Worm (Caenorhabditis elegans): Measurements from ENCODE around the gene ZC250.2.
A peak's percentile ranks its signal among the peaks of the same experiment; 100 is the strongest.

ZC250.2 gene

ce11 chrV:5792031-5792430 lies at the start of gene ZC250.2:
TSS of gene ZC250.2 (plus strand) at chrV:5792331.
- no peak for TF ChIP-seq ztf-29 (GFP tag; IDR thresholded peaks at IDR 0.05)
- TF ChIP-seq med-1 (GFP tag; optimal IDR thresholded peaks at IDR 0.05; ENCODE audit: insufficient read depth): no peak
- no peak for TF ChIP-seq cog-1 (tag; optimal IDR thresholded peaks at IDR 0.05)
- no peak for TF ChIP-seq tab-1 (GFP tag; IDR thresholded peaks at IDR 0.05)
- no peak for TF ChIP-seq ztf-23 (GFP tag; IDR thresholded peaks at IDR 0.05)
- no peak for TF ChIP-seq ref-1 (GFP tag; conservative IDR thresholded peaks at IDR 0.05)
- no peak for TF ChIP-seq T22C8.4 (GFP tag; IDR thresholded peaks at IDR 0.05)
- no peak for TF ChIP-seq flt-1 (GFP tag; IDR thresholded peaks at IDR 0.05)
- TF ChIP-seq klf-2 (GFP tag; conservative IDR thresholded peaks at IDR 0.05): no peak

- TF ChIP-seq klf-2 (GFP tag; conservative IDR thresholded peaks at IDR 0.05) (no peak), med-1 (GFP tag; optimal IDR thresholded peaks at IDR 0.05; ENCODE audit: insufficient read depth) (no peak), ztf-29 (GFP tag; IDR thresholded peaks at IDR 0.05) (no peak), flt-1 (GFP tag; IDR thresholded peaks at IDR 0.05) (no peak), tab-1 (GFP tag; IDR thresholded peaks at IDR 0.05) (no peak), T22C8.4 (GFP tag; IDR thresholded peaks at IDR 0.05) (no peak), ref-1 (GFP tag; conservative IDR thresholded peaks at IDR 0.05) (no peak), ztf-23 (GFP tag; IDR thresholded peaks at IDR 0.05) (no peak), cog-1 (tag; optimal IDR thresholded peaks at IDR 0.05) (no peak)
Measured at ce11 chrV:5746237-5746636, 45.9 kb upstream of the ZC250.2 start.

ce11 chrV:5747519-5747918 lies 44.6 kb upstream of the ZC250.2 start, which contains the start of gene acds-10:
TSS of gene acds-10 (plus strand) at chrV:5747819.
- TF ChIP-seq ztf-29 (GFP tag; IDR thresholded peaks at IDR 0.05) (no peak), T22C8.4 (GFP tag; IDR thresholded peaks at IDR 0.05) (no peak)

ce11 chrV:5753432-5753831 lies 38.7 kb upstream of the ZC250.2 start, which contains the start of gene pgph-1:
TSS of gene pgph-1 (minus strand) at chrV:5753532.
- TF ChIP-seq klf-2 (GFP tag; conservative IDR thresholded peaks at IDR 0.05): no peak
- TF ChIP-seq cog-1 (tag; optimal IDR thresholded peaks at IDR 0.05): no peak
- TF ChIP-seq ztf-29 (GFP tag; IDR thresholded peaks at IDR 0.05): no peak
- TF ChIP-seq ztf-23 (GFP tag; IDR thresholded peaks at IDR 0.05): no peak
- TF ChIP-seq flt-1 (GFP tag; IDR thresholded peaks at IDR 0.05): no peak
- no peak for TF ChIP-seq tab-1 (GFP tag; IDR thresholded peaks at IDR 0.05)
- no peak for TF ChIP-seq ref-1 (GFP tag; conservative IDR thresholded peaks at IDR 0.05)
- TF ChIP-seq T22C8.4 (GFP tag; IDR thresholded peaks at IDR 0.05): no peak
- no peak for TF ChIP-seq med-1 (GFP tag; optimal IDR thresholded peaks at IDR 0.05; ENCODE audit: insufficient read depth)

- TF ChIP-seq ref-1 (GFP tag; conservative IDR thresholded peaks at IDR 0.05): peak; percentile 42; the same call in 1 of the 2 replicates
Measured at ce11 chrV:5755203-5755693, 36.9 kb upstream of the ZC250.2 start, which contains the start of gene K09H11.11. TSS of gene K09H11.11 (minus strand) at chrV:5755253.

- TF ChIP-seq ztf-23 (GFP tag; IDR thresholded peaks at IDR 0.05): no peak
- no peak for TF ChIP-seq med-1 (GFP tag; optimal IDR thresholded peaks at IDR 0.05; ENCODE audit: insufficient read depth)
Measured at ce11 chrV:5756193-5756592, 35.9 kb upstream of the ZC250.2 start, which contains the start of gene C53A3.3. TSS of gene C53A3.3 (plus strand) at chrV:5756493.

ce11 chrV:5758780-5759179 lies 33.4 kb upstream of the ZC250.2 start, which contains the start of gene C53A3.4:
TSS of gene C53A3.4 (minus strand) at chrV:5758880.
- TF ChIP-seq T22C8.4 (GFP tag; IDR thresholded peaks at IDR 0.05) (no peak), tab-1 (GFP tag; IDR thresholded peaks at IDR 0.05) (no peak), klf-2 (GFP tag; conservative IDR thresholded peaks at IDR 0.05) (no peak), med-1 (GFP tag; optimal IDR thresholded peaks at IDR 0.05; ENCODE audit: insufficient read depth) (no peak), ref-1 (GFP tag; conservative IDR thresholded peaks at IDR 0.05) (no peak), cog-1 (tag; optimal IDR thresholded peaks at IDR 0.05) (no peak), flt-1 (GFP tag; IDR thresholded peaks at IDR 0.05) (no peak), ztf-23 (GFP tag; IDR thresholded peaks at IDR 0.05) (no peak), ztf-29 (GFP tag; IDR thresholded peaks at IDR 0.05) (no peak)

- no peak for TF ChIP-seq klf-2 (GFP tag; conservative IDR thresholded peaks at IDR 0.05)
- no peak for TF ChIP-seq ztf-23 (GFP tag; IDR thresholded peaks at IDR 0.05)
- no peak for TF ChIP-seq med-1 (GFP tag; optimal IDR thresholded peaks at IDR 0.05; ENCODE audit: insufficient read depth)
- TF ChIP-seq flt-1 (GFP tag; IDR thresholded peaks at IDR 0.05): no peak
- no peak for TF ChIP-seq tab-1 (GFP tag; IDR thresholded peaks at IDR 0.05)
- no peak for TF ChIP-seq ref-1 (GFP tag; conservative IDR thresholded peaks at IDR 0.05)
Measured at ce11 chrV:5760132-5760531, 32.0 kb upstream of the ZC250.2 start, which contains the start of gene C53A3.1. TSS of gene C53A3.1 (minus strand) at chrV:5760232.

- no peak for TF ChIP-seq tab-1 (GFP tag; IDR thresholded peaks at IDR 0.05)
- no peak for TF ChIP-seq cog-1 (tag; optimal IDR thresholded peaks at IDR 0.05)
Measured at ce11 chrV:5763787-5764186, 28.3 kb upstream of the ZC250.2 start, which contains the start of gene pgph-3. TSS of gene pgph-3 (minus strand) at chrV:5763846.

- TF ChIP-seq ztf-29 (GFP tag; IDR thresholded peaks at IDR 0.05): no peak
- no peak for TF ChIP-seq flt-1 (GFP tag; IDR thresholded peaks at IDR 0.05)
- no peak for TF ChIP-seq cog-1 (tag; optimal IDR thresholded peaks at IDR 0.05)
- no peak for TF ChIP-seq klf-2 (GFP tag; conservative IDR thresholded peaks at IDR 0.05)
- no peak for TF ChIP-seq ztf-23 (GFP tag; IDR thresholded peaks at IDR 0.05)
- no peak for TF ChIP-seq T22C8.4 (GFP tag; IDR thresholded peaks at IDR 0.05)
- TF ChIP-seq tab-1 (GFP tag; IDR thresholded peaks at IDR 0.05): no peak
- TF ChIP-seq med-1 (GFP tag; optimal IDR thresholded peaks at IDR 0.05; ENCODE audit: insufficient read depth): no peak
- TF ChIP-seq ref-1 (GFP tag; conservative IDR thresholded peaks at IDR 0.05): no peak
Measured at ce11 chrV:5765081-5765480, 27.1 kb upstream of the ZC250.2 start, which contains the start of gene pgph-2. TSS of gene pgph-2 (plus strand) at chrV:5765127.

- no peak for TF ChIP-seq flt-1 (GFP tag; IDR thresholded peaks at IDR 0.05)
- TF ChIP-seq ztf-23 (GFP tag; IDR thresholded peaks at IDR 0.05): no peak
- no peak for TF ChIP-seq tab-1 (GFP tag; IDR thresholded peaks at IDR 0.05)
- TF ChIP-seq ref-1 (GFP tag; conservative IDR thresholded peaks at IDR 0.05): no peak
- no peak for TF ChIP-seq cog-1 (tag; optimal IDR thresholded peaks at IDR 0.05)
- no peak for TF ChIP-seq klf-2 (GFP tag; conservative IDR thresholded peaks at IDR 0.05)
- TF ChIP-seq ztf-29 (GFP tag; IDR thresholded peaks at IDR 0.05): no peak
- no peak for TF ChIP-seq T22C8.4 (GFP tag; IDR thresholded peaks at IDR 0.05)
Measured at ce11 chrV:5768292-5768695, 23.8 kb upstream of the ZC250.2 start.
